Worm (Caenorhabditis elegans) whole organism, L4/young adult: Measurements from ENCODE around the gene F45E4.6.

Source experiments
- W03F9.2 ChIP-seq: fragments of 150-350 bp; optimal IDR thresholded peaks from 2 replicates; lab custom pipeline; 2014; ENCODE audit warnings: missing biosample characterization, missing genetic modification characterization
- him-1 ChIP-seq: sonication (generic microtip); optimal IDR thresholded peaks from 2 replicates; lab custom pipeline; 2016; ENCODE audit warnings: missing genotype, missing genetic modification reagents, missing genetic modification characterization, missing compliant biosample characterization

- TF ChIP-seq him-1 (no peak), W03F9.2 (tag; lab: Kevin White, UChicago) (no peak)
Measured at ce11 chrIV:7650433-7650832, 18.1 kb upstream of the F45E4.6 start.
